Fruit fly (Drosophila melanogaster) whole organism: Measurements from ENCODE around the gene CG43739.

ENCODE experiments used
- CG8478 ChIP-seq: fragments of >200 bp; optimal IDR thresholded peaks from 2 replicates; lab custom pipeline; 2018; ENCODE audit warnings: inconsistent platforms
- psq ChIP-seq: fragments of >200 bp; optimal IDR thresholded peaks from 2 replicates; lab custom pipeline; 2017

DNA sequence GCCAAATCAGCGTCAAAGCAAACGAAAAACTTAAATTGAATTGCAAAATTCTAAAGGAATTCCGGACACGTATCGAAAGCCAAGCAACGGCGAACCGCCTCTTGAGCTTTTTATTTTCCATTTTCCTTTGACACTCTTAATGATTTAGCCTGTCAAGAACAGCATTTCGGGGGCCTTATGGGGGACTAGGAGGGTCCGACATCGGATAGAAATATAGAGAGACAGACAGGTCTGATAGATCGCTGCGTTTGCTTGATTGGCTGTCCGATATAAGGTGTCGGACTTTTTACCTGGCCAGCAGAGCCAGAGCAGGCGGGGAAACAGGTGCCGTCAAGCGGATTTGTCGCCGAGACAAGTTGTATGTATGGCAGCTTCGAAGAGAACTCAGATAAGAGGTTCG, 14.4 kb downstream of the CG43739 start:
- TF ChIP-seq psq (lab: Kevin White, UChicago) (no peak), CG8478 (lab: Kevin White, UChicago) (no peak)
